Fruit fly (Drosophila melanogaster) whole organism: ENCODE data around the gene Sema5c.

Source experiments
- CG8478 ChIP-seq: fragments of >200 bp; optimal IDR thresholded peaks from 2 replicates; lab custom pipeline; 2018; ENCODE audit warnings: inconsistent platforms
- Dll ChIP-seq: fragments of >200 bp; optimal IDR thresholded peaks from 2 replicates; lab custom pipeline; 2017
- EcR ChIP-seq, 2 experiments: fragments of >200 bp; optimal IDR thresholded peaks; 2 replicates each; lab custom pipeline; 2017; ENCODE audit warnings: missing biosample characterization in 2 of 2, missing genetic modification characterization in 2 of 2, missing genetic modification reagents in 2 of 2
- pan ChIP-seq: fragments of >200 bp; optimal IDR thresholded peaks from 2 replicates; lab custom pipeline; 2017
- psq ChIP-seq: fragments of >200 bp; optimal IDR thresholded peaks from 2 replicates; lab custom pipeline; 2017
- usp ChIP-seq: fragments of >200 bp; optimal IDR thresholded peaks from 2 replicates; lab custom pipeline; 2017; ENCODE audit warnings: missing biosample characterization, missing genetic modification characterization, mixed read lengths

Gene Sema5c

dm6 chr3L:12042087-12042486 lies 39.5 kb downstream of the Sema5c start, which contains the start of gene CG6793:
CG6793 (plus strand) TSS chr3L:12042387.
- no peak for TF ChIP-seq psq
- no peak for TF ChIP-seq CG8478 (lab: Kevin White, UChicago)
- no peak for TF ChIP-seq EcR (GFP tag; optimal IDR thresholded peaks at IDR 0.05; lab: Kevin White, UChicago)
- no peak for TF ChIP-seq pan (lab: Kevin White, UChicago)
- no peak for TF ChIP-seq Dll
- no peak for TF ChIP-seq usp

dm6 chr3L:12040313-12040924 lies 41.2 kb downstream of the Sema5c start:
- TF ChIP-seq Dll = no peak
- peak in 1 of 2 experiments; percentile 70 for TF ChIP-seq EcR (GFP tag; optimal IDR thresholded peaks at IDR 0.05; lab: Kevin White, UChicago)
- TF ChIP-seq pan (lab: Kevin White, UChicago) = no peak

dm6 chr3L:12039084-12039483 lies 42.5 kb downstream of the Sema5c start:
- no peak for TF ChIP-seq psq
- TF ChIP-seq usp = no peak
- TF ChIP-seq Dll = no peak
- TF ChIP-seq pan (lab: Kevin White, UChicago) = no peak

- TF ChIP-seq Dll (no peak), CG8478 (lab: Kevin White, UChicago) (no peak), psq (no peak), usp (no peak), EcR (GFP tag; optimal IDR thresholded peaks at IDR 0.05; lab: Kevin White, UChicago) (no peak), pan (lab: Kevin White, UChicago) (no peak)
These were observed 44.0 kb downstream of the Sema5c start for dm6 chr3L:12037449-12038163.

dm6 chr3L:12036658-12037057 lies 45.0 kb downstream of the Sema5c start:
- no peak for TF ChIP-seq Dll
- no peak for TF ChIP-seq pan (lab: Kevin White, UChicago)
- TF ChIP-seq CG8478 (lab: Kevin White, UChicago) = no peak
- TF ChIP-seq EcR (GFP tag; optimal IDR thresholded peaks at IDR 0.05; lab: Kevin White, UChicago) = no peak
- TF ChIP-seq psq = no peak
- TF ChIP-seq usp = no peak

dm6 chr3L:12032257-12032656 lies 49.4 kb downstream of the Sema5c start, which contains the start of gene CG43993:
CG43993 (plus strand) TSS chr3L:12032557.
- TF ChIP-seq EcR (GFP tag; optimal IDR thresholded peaks at IDR 0.05; lab: Kevin White, UChicago) = no peak
- TF ChIP-seq psq = no peak
- TF ChIP-seq Dll = no peak
- no peak for TF ChIP-seq pan (lab: Kevin White, UChicago)
- no peak for TF ChIP-seq CG8478 (lab: Kevin White, UChicago)
- no peak for TF ChIP-seq usp

dm6 chr3L:12030521-12030920 lies 51.1 kb downstream of the Sema5c start:
- no peak for TF ChIP-seq psq
- TF ChIP-seq CG8478 (lab: Kevin White, UChicago) = no peak
- TF ChIP-seq pan (lab: Kevin White, UChicago) = peak; percentile 46

dm6 chr3L:12028534-12029029 lies 53.0 kb downstream of the Sema5c start:
- TF ChIP-seq EcR (GFP tag; optimal IDR thresholded peaks at IDR 0.05; lab: Kevin White, UChicago) (no peak), Dll (no peak), pan (lab: Kevin White, UChicago) (no peak), usp (no peak), psq (no peak)

dm6 chr3L:12027929-12028328 lies 53.7 kb downstream of the Sema5c start:
- TF ChIP-seq CG8478 (lab: Kevin White, UChicago) (no peak), EcR (GFP tag; optimal IDR thresholded peaks at IDR 0.05; lab: Kevin White, UChicago) (no peak), Dll (no peak), pan (lab: Kevin White, UChicago) (no peak), usp (no peak), psq (no peak)

dm6 chr3L:12024947-12025346 lies 56.7 kb downstream of the Sema5c start:
- TF ChIP-seq EcR (GFP tag; optimal IDR thresholded peaks at IDR 0.05; lab: Kevin White, UChicago) (no peak), Dll (no peak), pan (lab: Kevin White, UChicago) (no peak), usp (no peak)

dm6 chr3L:12023137-12023792 lies 58.4 kb downstream of the Sema5c start:
- TF ChIP-seq pan (lab: Kevin White, UChicago) = no peak
- TF ChIP-seq Dll = no peak
- no peak for TF ChIP-seq CG8478 (lab: Kevin White, UChicago)
- no peak for TF ChIP-seq psq

- TF ChIP-seq CG8478 (lab: Kevin White, UChicago) = no peak
These were observed 59.7 kb downstream of the Sema5c start for dm6 chr3L:12021903-12022302.
